Fruit fly (Drosophila melanogaster) whole organism, embryonic: Measurements from ENCODE around the gene CG7806.

Source experiments
- CG17361 ChIP-seq: fragments of 200-800 bp; sonication (Bioruptor generic); IDR thresholded peaks from 3 replicates; pipeline ENCODE4 v1.3.6; 2022; ENCODE audit warnings: missing biosample characterization, missing genetic modification characterization
- HmgD ChIP-seq: fragments of 200-800 bp; sonication (Bioruptor generic); optimal IDR thresholded peaks from 3 replicates; lab custom pipeline; 2016; ENCODE audit warnings: missing biosample characterization, missing genetic modification characterization
- Vsx1 ChIP-seq: fragments of 200-800 bp; sonication (Bioruptor generic); optimal IDR thresholded peaks from 2 replicates; lab custom pipeline; 2017; ENCODE audit warnings: missing biosample characterization, mild to moderate bottlenecking, missing genetic modification characterization, missing genetic modification reagents
- hkb ChIP-seq, 2 experiments: fragments of 200-800 bp in 1 of 2; fragments of >200 bp in 1 of 2; sonication (Bioruptor generic) in 1 of 2; IDR thresholded peaks in 1 of 2; optimal IDR thresholded peaks in 1 of 2; 2 replicates each; pipeline versions ENCODE4 v1.3.6 to Lab custom; 2017 to 2022; ENCODE audit warnings: missing biosample characterization in 1 of 2, missing genetic modification characterization in 1 of 2
- pan ChIP-seq, 4 experiments: fragments of >200 bp in 3 of 4; fragments of 200-800 bp in 1 of 4; sonication (Bioruptor generic) in 1 of 4; optimal IDR thresholded peaks in 3 of 4; IDR thresholded peaks in 1 of 4; 2 replicates each; pipeline versions ENCODE4 v1.3.6 to Lab custom; 2017 to 2022; ENCODE audit warnings: missing biosample characterization in 2 of 4, missing genetic modification characterization in 2 of 4, mixed read lengths in 1 of 4
- sug ChIP-seq: fragments of 200-800 bp; optimal IDR thresholded peaks from 2 replicates; lab custom pipeline; 2019; ENCODE audit warnings: missing biosample characterization, mild to moderate bottlenecking, missing genetic modification characterization, moderate library complexity

dm6 chr2L:8362273-8362954, 51.2 kb downstream of the CG7806 start, which contains the start of gene CG7627:
- TF ChIP-seq hkb (optimal IDR thresholded peaks at IDR 0.05; lab: Kevin White, UChicago) (no peak), hkb (GFP tag; IDR thresholded peaks at IDR 0.05; lab: Robert Waterston, UW) (peak; percentile 84), Vsx1 (GFP tag; lab: Kevin White, UChicago) (peak; percentile 19), sug (tag; lab: Kevin White, UChicago) (peak; percentile 55), CG17361 (GFP tag; lab: Robert Waterston, UW) (peak; percentile 81), pan (optimal IDR thresholded peaks at IDR 0.05; lab: Kevin White, UChicago) (no peak), pan (GFP tag; optimal IDR thresholded peaks at IDR 0.05 in 1 of 2, IDR thresholded peaks at IDR 0.05 in 1 of 2) (peak in 1 of 2 experiments; percentile 83), HmgD (peak; percentile 65)
